Worm (Caenorhabditis elegans) whole organism, L4 larva: ENCODE results near the gene K06H6.4.

Experiments
- F49E8.2 ChIP-seq: sonication (generic microtip); optimal IDR thresholded peaks from 2 replicates; lab custom pipeline; 2016; ENCODE audit warnings: missing compliant biosample characterization, mild to moderate bottlenecking, missing genetic modification characterization, borderline replicate concordance
- R02D3.7 ChIP-seq: fragments of 150-350 bp; sonication (generic microtip); optimal IDR thresholded peaks from 3 replicates; lab custom pipeline; 2014; ENCODE audit warnings: missing biosample characterization, missing genetic modification characterization
- Y48G9A.11 ChIP-seq: fragments of 200-800 bp; sonication (Bioruptor generic); IDR thresholded peaks from 2 replicates; pipeline ENCODE4 v1.3.6; 2022; ENCODE audit warnings: missing genetic modification reagents, missing genetic modification characterization, missing compliant biosample characterization
- ZK546.5 ChIP-seq, 2 experiments: sonication (generic microtip); optimal IDR thresholded peaks; 2 replicates each; lab custom pipeline; 2017; ENCODE audit warnings: missing biosample characterization in 2 of 2, missing genetic modification characterization in 2 of 2
- aly-2 ChIP-seq: sonication (generic microtip); optimal IDR thresholded peaks from 2 replicates; lab custom pipeline; 2018; ENCODE audit warnings: missing biosample characterization, missing genetic modification characterization
- daf-16 ChIP-seq, 3 experiments: sonication (generic microtip); optimal IDR thresholded peaks; 2 replicates each; lab custom pipeline; 2016 to 2017; ENCODE audit warnings: missing genetic modification characterization in 3 of 3, missing genetic modification reagents in 3 of 3, mild to moderate bottlenecking in 2 of 3, missing compliant biosample characterization in 2 of 3, missing biosample characterization in 1 of 3, moderate library complexity in 1 of 3
- dve-1 ChIP-seq: sonication (generic microtip); optimal IDR thresholded peaks from 2 replicates; lab custom pipeline; 2017; ENCODE audit warnings: antibody characterized with exemption, mild to moderate bottlenecking, missing genetic modification characterization, missing compliant biosample characterization; ENCODE audit not compliant: insufficient read depth
- lin-39 ChIP-seq: fragments of 150-350 bp; optimal IDR thresholded peaks from 2 replicates; lab custom pipeline; 2014; ENCODE audit warnings: missing biosample characterization, missing genetic modification reagents, missing genetic modification characterization
- lsy-2 ChIP-seq, 2 experiments: fragments of 150-350 bp in 1 of 2; sonication (generic microtip) in 1 of 2; optimal IDR thresholded peaks; 2 replicates each; lab custom pipeline; 2014 to 2017; ENCODE audit warnings: missing biosample characterization in 2 of 2, missing genetic modification characterization in 2 of 2
- mep-1 ChIP-seq: fragments of 150-350 bp; sonication (generic microtip); optimal IDR thresholded peaks from 3 replicates; lab custom pipeline; 2014; ENCODE audit warnings: missing biosample characterization, missing genetic modification characterization
- nhr-77 ChIP-seq: fragments of 150-350 bp; optimal IDR thresholded peaks from 2 replicates; lab custom pipeline; 2014; ENCODE audit warnings: missing biosample characterization, missing genetic modification characterization
- unc-39 ChIP-seq: sonication (generic microtip); optimal IDR thresholded peaks from 2 replicates; lab custom pipeline; 2017; ENCODE audit warnings: missing biosample characterization, missing genetic modification characterization
- unc-62 ChIP-seq, 3 experiments: fragments of 150-350 bp in 1 of 3; sonication (generic microtip); optimal IDR thresholded peaks in 2 of 3; peaks in 1 of 3; 1 replicate in 1 of 3; 2 replicates in 2 of 3; lab custom pipeline; 2014 to 2017; ENCODE audit warnings: missing biosample characterization in 3 of 3, missing genetic modification characterization in 3 of 3, missing genetic modification reagents in 3 of 3, missing genotype in 1 of 3

- TF ChIP-seq aly-2 (no peak), R02D3.7 (tag; lab: Kevin White, UChicago) (no peak), F49E8.2 (tag; lab: Kevin White, UChicago) (no peak), unc-62 (GFP tag; optimal IDR thresholded peaks at IDR 0.05 in 1 of 2; lab: Kevin White, UChicago) (no peak), unc-62 (tag; optimal IDR thresholded peaks at IDR 0.05; lab: Kevin White, UChicago) (no peak), Y48G9A.11 (GFP tag; lab: Robert Waterston, UW) (no peak), ZK546.5 (tag; optimal IDR thresholded peaks at IDR 0.05; lab: Kevin White, UChicago) (no peak), lin-39 (tag; lab: Kevin White, UChicago) (no peak), dve-1 (tag; lab: Kevin White, UChicago) (no peak), unc-39 (tag; lab: Kevin White, UChicago) (no peak), mep-1 (tag; lab: Kevin White, UChicago) (no peak), daf-16 (GFP tag; optimal IDR thresholded peaks at IDR 0.05; lab: Kevin White, UChicago) (no peak), daf-16 (tag; optimal IDR thresholded peaks at IDR 0.05; lab: Kevin White, UChicago) (no peak), nhr-77 (tag; lab: Kevin White, UChicago) (no peak), lsy-2 (tag; optimal IDR thresholded peaks at IDR 0.05; lab: Kevin White, UChicago) (no peak)
Measured at ce11 chrV:541470-541869, 37.6 kb upstream of the K06H6.4 start.
